Worm (Caenorhabditis elegans) whole organism, L1 larva: ENCODE measurements around the gene pqn-80.

Source experiments
- C04F5.9 ChIP-seq: sonication (generic microtip); optimal IDR thresholded peaks from 2 replicates; lab custom pipeline; 2016; ENCODE audit warnings: missing genetic modification characterization, missing compliant biosample characterization
- C16A3.4 ChIP-seq: fragments of 150-350 bp; optimal IDR thresholded peaks from 2 replicates; lab custom pipeline; 2014; ENCODE audit warnings: missing biosample characterization, missing genetic modification characterization
- C34B4.2 ChIP-seq: sonication (generic microtip); optimal IDR thresholded peaks from 2 replicates; lab custom pipeline; 2017; ENCODE audit warnings: mild to moderate bottlenecking, missing genetic modification characterization, missing compliant biosample characterization
- aha-1 ChIP-seq: fragments of 150-350 bp; optimal IDR thresholded peaks from 2 replicates; lab custom pipeline; 2014; ENCODE audit warnings: missing biosample characterization, missing genetic modification characterization
- blmp-1 ChIP-seq: fragments of 150-350 bp; optimal IDR thresholded peaks from 2 replicates; lab custom pipeline; 2014; ENCODE audit warnings: missing biosample characterization, missing genetic modification characterization
- ceh-63 ChIP-seq: fragments of 200-800 bp; sonication (Bioruptor generic); optimal IDR thresholded peaks from 2 replicates; lab custom pipeline; 2018; ENCODE audit warnings: mild to moderate bottlenecking, missing genetic modification characterization, missing compliant biosample characterization
- ceh-8 ChIP-seq: fragments of 200-800 bp; sonication (Bioruptor generic); optimal IDR thresholded peaks from 2 replicates; lab custom pipeline; 2018; ENCODE audit warnings: mild to moderate bottlenecking, missing genetic modification characterization, moderate library complexity, missing compliant biosample characterization
- ceh-88 ChIP-seq: fragments of 200-800 bp; sonication (Bioruptor generic); IDR thresholded peaks from 2 replicates; pipeline ENCODE4 v1.3.6; 2022; ENCODE audit warnings: missing genetic modification characterization, missing compliant biosample characterization
- ces-1 ChIP-seq: fragments of 150-350 bp; optimal IDR thresholded peaks from 2 replicates; lab custom pipeline; 2014; ENCODE audit warnings: missing biosample characterization, missing genetic modification reagents, missing genetic modification characterization
- dsc-1 ChIP-seq: sonication (generic microtip); optimal IDR thresholded peaks from 2 replicates; lab custom pipeline; 2016; ENCODE audit warnings: mild to moderate bottlenecking, missing genetic modification characterization, missing compliant biosample characterization
- efl-1 ChIP-seq, 4 experiments: fragments of 150-350 bp; optimal IDR thresholded peaks in 3 of 4; peaks in 1 of 4; 1 replicate in 1 of 4; 2 replicates in 3 of 4; lab custom pipeline; 2014; ENCODE audit warnings: missing biosample characterization in 2 of 4, missing genetic modification characterization in 2 of 4, missing genetic modification reagents in 2 of 4
- elt-2 ChIP-seq: sonication (generic microtip); optimal IDR thresholded peaks from 2 replicates; lab custom pipeline; 2016; ENCODE audit warnings: missing genetic modification characterization, mild to moderate bottlenecking, inconsistent platforms, missing compliant biosample characterization, missing genetic modification reagents
- elt-3 ChIP-seq, 6 experiments: fragments of 150-350 bp in 1 of 6; sonication (generic microtip); optimal IDR thresholded peaks; 2 replicates each; lab custom pipeline; 2017 to 2018; ENCODE audit warnings: missing biosample characterization in 6 of 6, missing genetic modification characterization in 6 of 6, inconsistent platforms in 1 of 6
- fkh-8 ChIP-seq: sonication (generic microtip); optimal IDR thresholded peaks from 2 replicates; lab custom pipeline; 2016; ENCODE audit warnings: mild to moderate bottlenecking, missing genetic modification characterization, missing compliant biosample characterization
- fos-1 ChIP-seq: fragments of 150-350 bp; optimal IDR thresholded peaks from 2 replicates; lab custom pipeline; 2014; ENCODE audit warnings: missing biosample characterization, missing genetic modification characterization
- hlh-17 ChIP-seq: fragments of 200-800 bp; sonication (Bioruptor generic); optimal IDR thresholded peaks from 2 replicates; lab custom pipeline; 2018; ENCODE audit warnings: missing genetic modification characterization, mild to moderate bottlenecking, missing compliant biosample characterization, moderate library complexity, borderline replicate concordance
- hlh-4 ChIP-seq: sonication (generic microtip); optimal IDR thresholded peaks from 2 replicates; lab custom pipeline; 2016; ENCODE audit warnings: mild to moderate bottlenecking, missing genetic modification characterization, missing compliant biosample characterization
- hpl-2 ChIP-seq: fragments of 150-350 bp; optimal IDR thresholded peaks from 2 replicates; lab custom pipeline; 2014; ENCODE audit warnings: missing biosample characterization, missing genetic modification reagents, missing genetic modification characterization
- irx-1 ChIP-seq: sonication (generic microtip); optimal IDR thresholded peaks from 2 replicates; lab custom pipeline; 2016; ENCODE audit warnings: missing genetic modification characterization, missing compliant biosample characterization
- lin-14 ChIP-seq: fragments of 200-800 bp; sonication (Bioruptor generic); optimal IDR thresholded peaks from 2 replicates; lab custom pipeline; 2018; ENCODE audit warnings: mild to moderate bottlenecking, missing genetic modification characterization, moderate library complexity, missing compliant biosample characterization
- lin-35 ChIP-seq, 2 experiments: fragments of 150-350 bp; optimal IDR thresholded peaks; 2 replicates each; lab custom pipeline; 2014; ENCODE audit warnings: missing biosample characterization in 2 of 2, missing genetic modification characterization in 2 of 2, missing genetic modification reagents in 2 of 2
- lin-39 ChIP-seq: fragments of 150-350 bp; optimal IDR thresholded peaks from 2 replicates; lab custom pipeline; 2014; ENCODE audit warnings: missing biosample characterization, missing genetic modification reagents, missing genetic modification characterization
- lir-3 ChIP-seq: sonication (generic microtip); optimal IDR thresholded peaks from 2 replicates; lab custom pipeline; 2016; ENCODE audit warnings: mild to moderate bottlenecking, missing genetic modification characterization, moderate library complexity, missing compliant biosample characterization; ENCODE audit not compliant: poor library complexity
- mep-1 ChIP-seq: fragments of 150-350 bp; optimal IDR thresholded peaks from 2 replicates; lab custom pipeline; 2014; ENCODE audit warnings: missing biosample characterization, missing genetic modification characterization
- nhr-12 ChIP-seq: sonication (generic microtip); optimal IDR thresholded peaks from 2 replicates; lab custom pipeline; 2017; ENCODE audit warnings: missing biosample characterization, missing genetic modification characterization
- nhr-20 ChIP-seq: sonication (generic microtip); optimal IDR thresholded peaks from 2 replicates; lab custom pipeline; 2016; ENCODE audit warnings: mild to moderate bottlenecking, missing genetic modification characterization, missing compliant biosample characterization
- nhr-237 ChIP-seq: fragments of 150-350 bp; optimal IDR thresholded peaks from 2 replicates; lab custom pipeline; 2014; ENCODE audit warnings: missing biosample characterization, missing genetic modification characterization
- nhr-47 ChIP-seq: sonication (generic microtip); optimal IDR thresholded peaks from 2 replicates; lab custom pipeline; 2016; ENCODE audit warnings: mild to moderate bottlenecking, missing genetic modification characterization, moderate library complexity, missing compliant biosample characterization
- nhr-84 ChIP-seq: sonication (generic microtip); optimal IDR thresholded peaks from 2 replicates; lab custom pipeline; 2017; ENCODE audit warnings: missing biosample characterization, missing genetic modification characterization
- nhr-90 ChIP-seq: sonication (generic microtip); optimal IDR thresholded peaks from 2 replicates; lab custom pipeline; 2016; ENCODE audit warnings: mild to moderate bottlenecking, missing genetic modification characterization, missing compliant biosample characterization; ENCODE audit not compliant: poor library complexity
- pag-3 ChIP-seq: sonication (generic microtip); optimal IDR thresholded peaks from 2 replicates; lab custom pipeline; 2017; ENCODE audit warnings: missing genetic modification characterization, mild to moderate bottlenecking, missing compliant biosample characterization, antibody characterized with exemption, borderline replicate concordance; ENCODE audit not compliant: insufficient read depth
- pax-3 ChIP-seq: fragments of 200-800 bp; sonication (Bioruptor generic); optimal IDR thresholded peaks from 2 replicates; lab custom pipeline; 2018; ENCODE audit warnings: mild to moderate bottlenecking, missing genetic modification characterization, moderate library complexity, missing compliant biosample characterization
- pqm-1 ChIP-seq: sonication (generic microtip); optimal IDR thresholded peaks from 3 replicates; lab custom pipeline; 2017; ENCODE audit warnings: missing biosample characterization, missing genetic modification characterization
- rnt-1 ChIP-seq: sonication (generic microtip); optimal IDR thresholded peaks from 2 replicates; lab custom pipeline; 2016; ENCODE audit warnings: mild to moderate bottlenecking, missing genetic modification characterization, moderate library complexity, missing compliant biosample characterization
- skn-1 ChIP-seq: fragments of 150-350 bp; optimal IDR thresholded peaks from 2 replicates; lab custom pipeline; 2014; ENCODE audit warnings: missing biosample characterization, missing genetic modification characterization
- snpc-4 ChIP-seq: fragments of 150-350 bp; optimal IDR thresholded peaks from 2 replicates; lab custom pipeline; 2014; ENCODE audit warnings: missing biosample characterization, missing genetic modification characterization
- snu-23 ChIP-seq: sonication (generic microtip); optimal IDR thresholded peaks from 2 replicates; lab custom pipeline; 2016; ENCODE audit warnings: missing genetic modification characterization, missing compliant biosample characterization
- sox-4 ChIP-seq: sonication (generic microtip); optimal IDR thresholded peaks from 2 replicates; lab custom pipeline; 2016; ENCODE audit warnings: missing genetic modification characterization, missing compliant biosample characterization
- swsn-7 ChIP-seq: sonication (generic microtip); optimal IDR thresholded peaks from 2 replicates; lab custom pipeline; 2016; ENCODE audit warnings: missing genetic modification characterization, missing compliant biosample characterization
- unc-130 ChIP-seq: fragments of 150-350 bp; optimal IDR thresholded peaks from 2 replicates; lab custom pipeline; 2017; ENCODE audit warnings: missing biosample characterization, missing genetic modification characterization, inconsistent platforms
- unc-30 ChIP-seq: sonication (generic microtip); optimal IDR thresholded peaks from 2 replicates; lab custom pipeline; 2017; ENCODE audit warnings: missing biosample characterization, missing genetic modification characterization
- unc-62 ChIP-seq: fragments of 150-350 bp; optimal IDR thresholded peaks from 2 replicates; lab custom pipeline; 2014; ENCODE audit warnings: missing biosample characterization, missing genetic modification reagents, missing genetic modification characterization
- unc-86 ChIP-seq: sonication (generic microtip); optimal IDR thresholded peaks from 2 replicates; lab custom pipeline; 2016; ENCODE audit warnings: missing genetic modification characterization, missing compliant biosample characterization
- unc-98 ChIP-seq: fragments of 200-800 bp; sonication (Bioruptor generic); IDR thresholded peaks from 2 replicates; pipeline ENCODE4 v1.3.6; 2022; ENCODE audit warnings: missing genetic modification characterization, missing compliant biosample characterization
- vab-15 ChIP-seq: sonication (generic microtip); optimal IDR thresholded peaks from 2 replicates; lab custom pipeline; 2017; ENCODE audit warnings: missing genotype, mild to moderate bottlenecking, missing genetic modification characterization, missing compliant biosample characterization
- xbp-1 ChIP-seq: sonication (generic microtip); optimal IDR thresholded peaks from 2 replicates; lab custom pipeline; 2016; ENCODE audit warnings: missing genetic modification characterization, missing compliant biosample characterization
- ztf-11 ChIP-seq, 2 experiments: sonication (generic microtip); optimal IDR thresholded peaks; 2 replicates each; lab custom pipeline; 2016 to 2017; ENCODE audit warnings: missing genetic modification characterization in 2 of 2, missing biosample characterization in 1 of 2, missing compliant biosample characterization in 1 of 2
- ztf-4 ChIP-seq: fragments of 150-350 bp; optimal IDR thresholded peaks from 2 replicates; lab custom pipeline; 2014; ENCODE audit warnings: missing biosample characterization, missing genetic modification characterization

Gene pqn-80

ce11 chrIII:12614669-12615451, 11.5 kb upstream of the pqn-80 start (continued):
- peak; percentile 23 to 38 for TF ChIP-seq efl-1 (optimal IDR thresholded peaks at IDR 0.05; lab: Kevin White, UChicago)
- TF ChIP-seq efl-1 (GFP tag; optimal IDR thresholded peaks at IDR 0.05 in 1 of 2; lab: Kevin White, UChicago): peak; percentile 15 to 66
- TF ChIP-seq C04F5.9 (tag; lab: Kevin White, UChicago): no peak
- TF ChIP-seq fkh-8 (tag; lab: Kevin White, UChicago): peak; percentile 70
- TF ChIP-seq ceh-63 (GFP tag; lab: Kevin White, UChicago): no peak
- TF ChIP-seq ztf-11 (tag; optimal IDR thresholded peaks at IDR 0.05; lab: Kevin White, UChicago): no peak
- no peak for TF ChIP-seq hlh-17 (GFP tag; lab: Kevin White, UChicago)
- no peak for TF ChIP-seq nhr-12 (tag; lab: Kevin White, UChicago)
- peak; percentile 73 for TF ChIP-seq skn-1 (tag; lab: Kevin White, UChicago)
- TF ChIP-seq lin-35 (GFP tag; optimal IDR thresholded peaks at IDR 0.05; lab: Kevin White, UChicago): peak; percentile 52 to 75
- peak; percentile 82 for TF ChIP-seq blmp-1 (tag; lab: Kevin White, UChicago)
- TF ChIP-seq elt-3 (tag; optimal IDR thresholded peaks at IDR 0.05; lab: Kevin White, UChicago): peak in 3 of 6 experiments; percentile 4 to 10 (median 7)
- no peak for TF ChIP-seq dsc-1 (tag; lab: Kevin White, UChicago)
- TF ChIP-seq ces-1: no peak
- no peak for TF ChIP-seq ceh-88 (GFP tag; lab: Robert Waterston, UW)
- TF ChIP-seq mep-1 (tag; lab: Kevin White, UChicago): peak; percentile 47
- peak; percentile 53 for TF ChIP-seq snu-23 (GFP tag; lab: Kevin White, UChicago)
- no peak for TF ChIP-seq aha-1
- TF ChIP-seq unc-98 (GFP tag; lab: Robert Waterston, UW): no peak
- TF ChIP-seq unc-86: no peak
- no peak for TF ChIP-seq unc-62 (GFP tag; lab: Kevin White, UChicago)
- TF ChIP-seq rnt-1 (tag; lab: Kevin White, UChicago): peak; percentile 42
- TF ChIP-seq C16A3.4 (tag; lab: Kevin White, UChicago): peak; percentile 23
- no peak for TF ChIP-seq nhr-237 (tag; lab: Kevin White, UChicago)
- TF ChIP-seq nhr-84 (tag; lab: Kevin White, UChicago): no peak
- peak; percentile 51 for TF ChIP-seq irx-1 (tag; lab: Kevin White, UChicago)
- no peak for TF ChIP-seq unc-30 (tag; lab: Kevin White, UChicago)
- TF ChIP-seq vab-15 (tag; lab: Kevin White, UChicago): no peak
- peak; percentile 54 for TF ChIP-seq nhr-90 (tag; lab: Kevin White, UChicago)

- TF ChIP-seq sox-4: peak; percentile 82
- TF ChIP-seq fkh-8 (tag; lab: Kevin White, UChicago): peak; percentile 95
- peak; percentile 55 for TF ChIP-seq ztf-4 (tag; lab: Kevin White, UChicago)
- TF ChIP-seq nhr-20 (tag; lab: Kevin White, UChicago): peak; percentile 35
- peak; percentile 5 for TF ChIP-seq xbp-1 (tag; lab: Kevin White, UChicago)
- TF ChIP-seq elt-2 (tag; lab: Kevin White, UChicago): no peak
- no peak for TF ChIP-seq lir-3 (tag; lab: Kevin White, UChicago)
- TF ChIP-seq lin-35 (GFP tag; optimal IDR thresholded peaks at IDR 0.05; lab: Kevin White, UChicago): no peak
- TF ChIP-seq ceh-8 (GFP tag; lab: Kevin White, UChicago): peak; percentile 57
- TF ChIP-seq pqm-1: no peak
- no peak for TF ChIP-seq lin-39 (tag; lab: Kevin White, UChicago)
- TF ChIP-seq pax-3 (tag; lab: Kevin White, UChicago): peak; percentile 79
- peak; percentile 29 for TF ChIP-seq lin-14
- TF ChIP-seq unc-130 (tag; lab: Kevin White, UChicago): no peak
- peak; percentile 1 for TF ChIP-seq irx-1 (tag; lab: Kevin White, UChicago)
- no peak for TF ChIP-seq C34B4.2
- TF ChIP-seq mep-1 (tag; lab: Kevin White, UChicago): peak; percentile 24
- TF ChIP-seq nhr-47: peak; percentile 82
- no peak for TF ChIP-seq ztf-11 (tag; optimal IDR thresholded peaks at IDR 0.05; lab: Kevin White, UChicago)
- TF ChIP-seq pag-3 (tag; lab: Kevin White, UChicago): no peak
- TF ChIP-seq swsn-7 (tag; lab: Kevin White, UChicago): peak; percentile 40
- no peak for TF ChIP-seq unc-62 (GFP tag; lab: Kevin White, UChicago)
- no peak for TF ChIP-seq snpc-4 (tag; lab: Kevin White, UChicago)
- TF ChIP-seq fos-1 (tag; lab: Kevin White, UChicago): no peak
- TF ChIP-seq hpl-2: no peak
- TF ChIP-seq rnt-1 (tag; lab: Kevin White, UChicago): no peak
- peak; percentile 57 for TF ChIP-seq hlh-4 (tag; lab: Kevin White, UChicago)
Observed at ce11 chrIII:12615859-12616439, 10.4 kb upstream of the pqn-80 start.
